Worm (Caenorhabditis elegans): Measurements from ENCODE around the gene F54E4.3.

DNA sequence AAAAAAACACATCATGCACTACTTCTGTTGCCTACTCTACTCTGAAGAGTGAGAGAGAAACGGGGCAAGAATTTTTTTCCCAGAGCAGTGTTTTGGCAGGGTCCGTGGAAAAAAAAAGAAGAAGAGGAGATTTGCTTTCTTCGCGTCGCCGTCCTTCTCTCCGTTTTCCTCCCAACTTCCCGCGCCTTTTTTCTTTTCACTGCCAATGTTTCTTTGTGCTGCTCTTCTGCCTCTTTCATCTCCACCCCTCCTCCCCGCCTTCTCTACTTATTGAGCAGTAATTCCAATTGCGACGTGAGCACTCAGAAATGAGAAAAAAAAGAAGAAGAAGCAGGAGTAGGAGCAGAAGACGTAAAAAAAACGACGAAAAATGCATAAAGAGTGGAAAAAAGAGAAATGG is 3.7 kb upstream of the F54E4.3 start:
- TF ChIP-seq hmbx-1 (tag; optimal IDR thresholded peaks at IDR 0.05) (no peak), ceh-13 (GFP tag; optimal IDR thresholded peaks at IDR 0.05) (no peak), tra-4 (tag; optimal IDR thresholded peaks at IDR 0.05) (no peak), ama-1 (optimal IDR thresholded peaks at IDR 0.05) (no peak), B0310.2 (tag; optimal IDR thresholded peaks at IDR 0.05) (no peak), F13C5.2 (tag; optimal IDR thresholded peaks at IDR 0.05) (no peak), hmg-4 (GFP tag; optimal IDR thresholded peaks at IDR 0.05) (no peak), aly-1 (tag; optimal IDR thresholded peaks at IDR 0.05) (no peak), sea-1 (GFP tag; conservative IDR thresholded peaks at IDR 0.05) (no peak), flt-1 (GFP tag; IDR thresholded peaks at IDR 0.05) (no peak), tbx-11 (GFP tag; IDR thresholded peaks at IDR 0.05) (no peak), ceh-36 (tag; optimal IDR thresholded peaks at IDR 0.05) (no peak), tbx-37 (GFP tag; conservative IDR thresholded peaks at IDR 0.05) (no peak), pes-1 (GFP tag; IDR thresholded peaks at IDR 0.05) (no peak)

Data from whole organism, early embryonic.